Worm (Caenorhabditis elegans): Measurements from ENCODE around the gene srt-5.
"Not testable (repeated sequence)": the region's sequence is repeated elsewhere in the genome, so short reads cannot be mapped to it uniquely, and the experiment has no call there.

The srt-5 gene

ce11 chrV:3081471-3081870 lies 779 bp upstream of the srt-5 start, which contains the start of gene srt-7:
srt-7 (plus strand) TSS chrV:3081771.
- no peak for TF ChIP-seq daf-12 (tag; optimal IDR thresholded peaks at IDR 0.05)

ce11 chrV:3071548-3071947 lies 9.1 kb downstream of the srt-5 start, which contains the start of gene C50H11.13:
C50H11.13 (minus strand) TSS chrV:3071648.
- TF ChIP-seq fkh-10 (GFP tag; optimal IDR thresholded peaks at IDR 0.05) (no peak), ZK546.5 (tag; optimal IDR thresholded peaks at IDR 0.05) (no peak), zag-1 (tag; optimal IDR thresholded peaks at IDR 0.05) (no peak)

ce11 chrV:3069101-3069500 lies 11.6 kb downstream of the srt-5 start, which contains the start of gene str-40:
str-40 (minus strand) TSS chrV:3069201.
- TF ChIP-seq ztf-4 (tag; optimal IDR thresholded peaks at IDR 0.05) (no peak), elt-3 (tag; optimal IDR thresholded peaks at IDR 0.05) (no peak), fkh-10 (GFP tag; optimal IDR thresholded peaks at IDR 0.05) (no peak), egl-5 (tag; optimal IDR thresholded peaks at IDR 0.05) (no peak), fos-1 (tag; optimal IDR thresholded peaks at IDR 0.05) (no peak), eor-1 (tag; optimal IDR thresholded peaks at IDR 0.05) (no peak), nhr-11 (tag; optimal IDR thresholded peaks at IDR 0.05) (no peak), elt-2 (tag; optimal IDR thresholded peaks at IDR 0.05) (no peak), ztf-11 (tag; optimal IDR thresholded peaks at IDR 0.05) (no peak), snpc-4 (tag; optimal IDR thresholded peaks at IDR 0.05) (no peak), skn-1 (tag; optimal IDR thresholded peaks at IDR 0.05) (no peak), nhr-28 (tag; optimal IDR thresholded peaks at IDR 0.05) (no peak), ceh-82 (tag; optimal IDR thresholded peaks at IDR 0.05) (no peak), lin-15B (tag; optimal IDR thresholded peaks at IDR 0.05) (no peak), egl-27 (tag; optimal IDR thresholded peaks at IDR 0.05) (no peak)

ce11 chrV:3065928-3066327 lies 14.8 kb downstream of the srt-5 start, which contains the start of gene srh-185:
srh-185 (plus strand) TSS chrV:3066228.
- no peak for TF ChIP-seq aly-2 (tag; optimal IDR thresholded peaks at IDR 0.05)
- no peak for TF ChIP-seq mdl-1 (tag; optimal IDR thresholded peaks at IDR 0.05)
- no peak for TF ChIP-seq ceh-9 (tag; optimal IDR thresholded peaks at IDR 0.05)
- no peak for TF ChIP-seq tbx-2 (tag; optimal IDR thresholded peaks at IDR 0.05)
- TF ChIP-seq ztf-4 (tag; optimal IDR thresholded peaks at IDR 0.05): no peak
- no peak for TF ChIP-seq nhr-11 (tag; optimal IDR thresholded peaks at IDR 0.05)
- no peak for TF ChIP-seq ceh-28 (tag; optimal IDR thresholded peaks at IDR 0.05)
- no peak for TF ChIP-seq snpc-4 (tag; optimal IDR thresholded peaks at IDR 0.05)
- TF ChIP-seq nhr-43 (tag; optimal IDR thresholded peaks at IDR 0.05; ENCODE audit: poor library complexity, severe bottlenecking): no peak
- TF ChIP-seq jun-1 (tag; optimal IDR thresholded peaks at IDR 0.05): no peak
- TF ChIP-seq nhr-23 (tag; optimal IDR thresholded peaks at IDR 0.05): no peak
- no peak for TF ChIP-seq egl-27 (tag; optimal IDR thresholded peaks at IDR 0.05)
- TF ChIP-seq hmg-11 (tag; optimal IDR thresholded peaks at IDR 0.05): no peak
- TF ChIP-seq eor-1 (tag; optimal IDR thresholded peaks at IDR 0.05): no peak
- no peak for TF ChIP-seq daf-12 (tag; optimal IDR thresholded peaks at IDR 0.05)
- no peak for TF ChIP-seq nfya-1 (tag; optimal IDR thresholded peaks at IDR 0.05; ENCODE audit: insufficient read depth)

- not testable (repeated sequence) for TF ChIP-seq R02D3.7, mdl-1, unc-39 (tag; optimal IDR thresholded peaks at IDR 0.05)
Measured at ce11 chrV:3064418-3064817, 16.3 kb downstream of the srt-5 start, which contains the start of gene srt-16. srt-16 (minus strand) TSS chrV:3064518.

ce11 chrV:3062078-3062477 lies 18.6 kb downstream of the srt-5 start, which contains the start of gene srt-15:
srt-15 (minus strand) TSS chrV:3062178.
- TF ChIP-seq elt-3 (tag; optimal IDR thresholded peaks at IDR 0.05): no peak
- no peak for TF ChIP-seq nhr-25 (tag; optimal IDR thresholded peaks at IDR 0.05)
- TF ChIP-seq fos-1 (tag; optimal IDR thresholded peaks at IDR 0.05): no peak
- TF ChIP-seq mdl-1 (tag; optimal IDR thresholded peaks at IDR 0.05): no peak
- TF ChIP-seq mml-1 (tag; optimal IDR thresholded peaks at IDR 0.05): no peak
- TF ChIP-seq nhr-12 (tag; optimal IDR thresholded peaks at IDR 0.05): no peak
- no peak for TF ChIP-seq unc-62 (GFP tag; optimal IDR thresholded peaks at IDR 0.05)
- no peak for TF ChIP-seq nhr-76 (tag; optimal IDR thresholded peaks at IDR 0.05)
- no peak for TF ChIP-seq eor-1 (tag; optimal IDR thresholded peaks at IDR 0.05)
- TF ChIP-seq egl-5 (tag; optimal IDR thresholded peaks at IDR 0.05): no peak
- no peak for TF ChIP-seq ceh-16 (tag; optimal IDR thresholded peaks at IDR 0.05)
- TF ChIP-seq fkh-2 (tag; optimal IDR thresholded peaks at IDR 0.05): no peak
- TF ChIP-seq zag-1 (tag; optimal IDR thresholded peaks at IDR 0.05): no peak
- TF ChIP-seq elt-1 (tag; optimal IDR thresholded peaks at IDR 0.05): no peak
- no peak for TF ChIP-seq ztf-11 (tag; optimal IDR thresholded peaks at IDR 0.05)
- no peak for TF ChIP-seq lin-39 (tag; optimal IDR thresholded peaks at IDR 0.05)
